Worm (Caenorhabditis elegans) whole organism, L4 larva: ENCODE data around the gene sru-35.

ENCODE experiments used
- D1046.2 ChIP-seq: fragments of 200-800 bp; sonication (Bioruptor generic); IDR thresholded peaks from 2 replicates; pipeline ENCODE4 v1.3.6; 2022; ENCODE audit warnings: missing genetic modification characterization, missing compliant biosample characterization
- T20F7.1 ChIP-seq: fragments of 200-800 bp; sonication (Bioruptor generic); optimal IDR thresholded peaks from 2 replicates; lab custom pipeline; 2018; ENCODE audit warnings: mild to moderate bottlenecking, missing genetic modification characterization, missing compliant biosample characterization
- Y5F2A.4 ChIP-seq: fragments of 200-800 bp; sonication (Bioruptor generic); optimal IDR thresholded peaks from 2 replicates; lab custom pipeline; 2018; ENCODE audit warnings: mild to moderate bottlenecking, missing genetic modification characterization, missing compliant biosample characterization
- aha-1 ChIP-seq: fragments of 150-350 bp; peaks from one replicate; lab custom pipeline; 2014; ENCODE audit warnings: missing biosample characterization, missing genetic modification characterization
- ama-1 ChIP-seq: fragments of 150-350 bp; optimal IDR thresholded peaks from 2 replicates; lab custom pipeline; 2014; ENCODE audit warnings: inconsistent platforms, mixed read lengths
- arid-1 ChIP-seq: fragments of 200-800 bp; sonication (Bioruptor generic); conservative IDR thresholded peaks from 2 replicates; pipeline ENCODE4 v1.3.6; 2022; ENCODE audit warnings: missing genetic modification reagents, missing genetic modification characterization, missing compliant biosample characterization
- ceh-82 ChIP-seq: sonication (generic microtip); optimal IDR thresholded peaks from 2 replicates; lab custom pipeline; 2017; ENCODE audit warnings: missing biosample characterization, missing genetic modification characterization
- cey-2 ChIP-seq: sonication (generic microtip); optimal IDR thresholded peaks from 3 replicates; lab custom pipeline; 2017; ENCODE audit warnings: missing genetic modification characterization, mild to moderate bottlenecking, missing compliant biosample characterization, antibody characterized with exemption, borderline replicate concordance; ENCODE audit not compliant: insufficient read depth
- daf-12 ChIP-seq: fragments of 150-350 bp; optimal IDR thresholded peaks from 2 replicates; lab custom pipeline; 2014; ENCODE audit warnings: missing biosample characterization, missing genetic modification reagents, missing genetic modification characterization
- daf-16 ChIP-seq, 3 experiments: sonication (generic microtip); optimal IDR thresholded peaks; 2 replicates each; lab custom pipeline; 2016 to 2017; ENCODE audit warnings: missing genetic modification characterization in 3 of 3, missing genetic modification reagents in 3 of 3, mild to moderate bottlenecking in 2 of 3, missing compliant biosample characterization in 2 of 3, missing biosample characterization in 1 of 3, moderate library complexity in 1 of 3
- daf-19 ChIP-seq: fragments of 200-800 bp; sonication (Bioruptor generic); conservative IDR thresholded peaks from 2 replicates; pipeline ENCODE4 v1.3.6; 2022; ENCODE audit warnings: missing genetic modification characterization, missing compliant biosample characterization
- dmd-6 ChIP-seq: fragments of 200-800 bp; sonication (Bioruptor generic); IDR thresholded peaks from 2 replicates; pipeline ENCODE4 v1.3.6; 2022; ENCODE audit warnings: missing genetic modification reagents, missing genetic modification characterization, missing compliant biosample characterization
- dmd-8 ChIP-seq: fragments of 200-800 bp; sonication (Bioruptor generic); IDR thresholded peaks from 2 replicates; pipeline ENCODE4 v1.3.6; 2022; ENCODE audit warnings: missing genetic modification characterization, missing compliant biosample characterization
- dmd-9 ChIP-seq: fragments of 200-800 bp; sonication (Bioruptor generic); IDR thresholded peaks from 2 replicates; pipeline ENCODE4 v1.3.6; 2022; ENCODE audit warnings: missing genetic modification reagents, missing genetic modification characterization, missing compliant biosample characterization
- duxl-1 ChIP-seq: sonication (generic microtip); optimal IDR thresholded peaks from 2 replicates; lab custom pipeline; 2016; ENCODE audit warnings: mild to moderate bottlenecking, missing genetic modification characterization, moderate library complexity, missing compliant biosample characterization; ENCODE audit not compliant: poor library complexity
- dve-1 ChIP-seq: sonication (generic microtip); optimal IDR thresholded peaks from 2 replicates; lab custom pipeline; 2017; ENCODE audit warnings: antibody characterized with exemption, mild to moderate bottlenecking, missing genetic modification characterization, missing compliant biosample characterization; ENCODE audit not compliant: insufficient read depth
- egl-27 ChIP-seq: sonication (generic microtip); optimal IDR thresholded peaks from 3 replicates; lab custom pipeline; 2017; ENCODE audit warnings: missing biosample characterization, missing genetic modification reagents, missing genetic modification characterization
- fos-1 ChIP-seq: fragments of 150-350 bp; optimal IDR thresholded peaks from 2 replicates; lab custom pipeline; 2014; ENCODE audit warnings: missing biosample characterization, missing genetic modification characterization
- hif-1 ChIP-seq, 2 experiments: sonication (generic microtip); optimal IDR thresholded peaks; 2 replicates each; lab custom pipeline; 2016 to 2017; ENCODE audit warnings: missing compliant biosample characterization in 2 of 2, missing genetic modification characterization in 2 of 2, missing genetic modification reagents in 2 of 2, missing genotype in 2 of 2, mild to moderate bottlenecking in 1 of 2
- hmg-1.1 ChIP-seq: fragments of 200-800 bp; sonication (Bioruptor generic); IDR thresholded peaks from 2 replicates; pipeline ENCODE4 v1.3.6; 2022; ENCODE audit warnings: missing genetic modification reagents, missing genetic modification characterization, missing compliant biosample characterization
- jun-1 ChIP-seq: fragments of 150-350 bp; optimal IDR thresholded peaks from 2 replicates; lab custom pipeline; 2014; ENCODE audit warnings: missing biosample characterization, missing genetic modification reagents, missing genetic modification characterization
- lin-38 ChIP-seq: fragments of 200-800 bp; sonication (Bioruptor generic); IDR thresholded peaks from 2 replicates; pipeline ENCODE4 v1.3.6; 2022; ENCODE audit warnings: missing genetic modification reagents, missing genetic modification characterization, missing compliant biosample characterization
- lsy-2 ChIP-seq, 2 experiments: fragments of 150-350 bp in 1 of 2; sonication (generic microtip) in 1 of 2; optimal IDR thresholded peaks; 2 replicates each; lab custom pipeline; 2014 to 2017; ENCODE audit warnings: missing biosample characterization in 2 of 2, missing genetic modification characterization in 2 of 2
- madf-5 ChIP-seq, 2 experiments: fragments of 200-800 bp; sonication (Bioruptor generic); IDR thresholded peaks; 2 replicates each; pipeline ENCODE4 v1.3.6; 2022; ENCODE audit warnings: missing compliant biosample characterization in 2 of 2, missing genetic modification characterization in 2 of 2
- mes-2 ChIP-seq: sonication (generic microtip); optimal IDR thresholded peaks from 2 replicates; lab custom pipeline; 2016; ENCODE audit warnings: missing genotype, mild to moderate bottlenecking, missing genetic modification characterization, missing compliant biosample characterization; ENCODE audit not compliant: poor library complexity, severe bottlenecking
- mxl-2 ChIP-seq: fragments of 200-800 bp; sonication (Bioruptor generic); conservative IDR thresholded peaks from 2 replicates; pipeline ENCODE4 v1.3.6; 2022; ENCODE audit warnings: missing genetic modification reagents, missing genetic modification characterization, missing compliant biosample characterization
- nhr-102 ChIP-seq: sonication (generic microtip); optimal IDR thresholded peaks from 2 replicates; lab custom pipeline; 2016; ENCODE audit warnings: mild to moderate bottlenecking, missing genetic modification characterization, moderate library complexity, missing compliant biosample characterization
- nhr-11 ChIP-seq: fragments of 150-350 bp; optimal IDR thresholded peaks from 2 replicates; lab custom pipeline; 2014; ENCODE audit warnings: missing biosample characterization, missing genetic modification characterization
- nhr-111 ChIP-seq: fragments of 200-800 bp; sonication (Bioruptor generic); optimal IDR thresholded peaks from 2 replicates; lab custom pipeline; 2018; ENCODE audit warnings: mild to moderate bottlenecking, missing genetic modification characterization, missing compliant biosample characterization
- nhr-237 ChIP-seq: sonication (generic microtip); optimal IDR thresholded peaks from 2 replicates; lab custom pipeline; 2017; ENCODE audit warnings: missing biosample characterization, missing genetic modification characterization
- nhr-25 ChIP-seq: sonication (generic microtip); optimal IDR thresholded peaks from 2 replicates; lab custom pipeline; 2017; ENCODE audit warnings: missing genetic modification characterization, mild to moderate bottlenecking, missing compliant biosample characterization, antibody characterized with exemption, moderate library complexity, borderline replicate concordance; ENCODE audit not compliant: insufficient read depth
- nhr-28 ChIP-seq: fragments of 150-350 bp; optimal IDR thresholded peaks from 2 replicates; lab custom pipeline; 2014; ENCODE audit warnings: missing biosample characterization, missing genetic modification characterization
- nhr-41 ChIP-seq: fragments of 200-800 bp; sonication (Bioruptor generic); IDR thresholded peaks from 2 replicates; pipeline ENCODE4 v1.3.6; 2022; ENCODE audit warnings: missing genetic modification reagents, missing genetic modification characterization, missing compliant biosample characterization
- nhr-48 ChIP-seq: sonication (generic microtip); optimal IDR thresholded peaks from 2 replicates; lab custom pipeline; 2016; ENCODE audit warnings: mild to moderate bottlenecking, missing genetic modification characterization, missing compliant biosample characterization
- pha-4 ChIP-seq, 2 experiments: fragments of 150-350 bp in 1 of 2; fragments of 200-800 bp in 1 of 2; sonication (Bioruptor generic) in 1 of 2; IDR thresholded peaks in 1 of 2; optimal IDR thresholded peaks in 1 of 2; 2 replicates each; pipeline versions ENCODE4 v1.3.6 to Lab custom; 2014 to 2022; ENCODE audit warnings: missing genetic modification characterization in 2 of 2, missing genetic modification reagents in 2 of 2, missing biosample characterization in 1 of 2, missing compliant biosample characterization in 1 of 2
- php-3 ChIP-seq: fragments of 200-800 bp; sonication (Bioruptor generic); IDR thresholded peaks from 2 replicates; pipeline ENCODE4 v1.3.6; 2022; ENCODE audit warnings: missing genetic modification reagents, missing genetic modification characterization, missing compliant biosample characterization
- pqm-1 ChIP-seq: sonication (generic microtip); optimal IDR thresholded peaks from 2 replicates; lab custom pipeline; 2017; ENCODE audit warnings: missing biosample characterization, missing genetic modification characterization
- sdz-12 ChIP-seq: fragments of 200-800 bp; sonication (Bioruptor generic); optimal IDR thresholded peaks from 2 replicates; lab custom pipeline; 2018; ENCODE audit warnings: mild to moderate bottlenecking, missing genetic modification characterization, missing compliant biosample characterization
- snpc-4 ChIP-seq: fragments of 150-350 bp; optimal IDR thresholded peaks from 2 replicates; lab custom pipeline; 2014; ENCODE audit warnings: missing biosample characterization, missing genetic modification characterization
- spr-3 ChIP-seq: fragments of 200-800 bp; sonication (Bioruptor generic); optimal IDR thresholded peaks from 2 replicates; lab custom pipeline; 2018; ENCODE audit warnings: mild to moderate bottlenecking, missing genetic modification characterization, missing compliant biosample characterization
- tag-97 ChIP-seq: fragments of 200-800 bp; sonication (Bioruptor generic); IDR thresholded peaks from 2 replicates; pipeline ENCODE4 v1.3.6; 2022; ENCODE audit warnings: missing genetic modification characterization, missing compliant biosample characterization
- unc-130 ChIP-seq: sonication (generic microtip); optimal IDR thresholded peaks from 2 replicates; lab custom pipeline; 2016; ENCODE audit warnings: missing genetic modification reagents, missing genetic modification characterization, missing compliant biosample characterization
- unc-39 ChIP-seq: sonication (generic microtip); optimal IDR thresholded peaks from 2 replicates; lab custom pipeline; 2017; ENCODE audit warnings: missing biosample characterization, missing genetic modification characterization
- zfp-2 ChIP-seq: sonication (generic microtip); optimal IDR thresholded peaks from 2 replicates; lab custom pipeline; 2016; ENCODE audit warnings: mild to moderate bottlenecking, missing genetic modification characterization, missing compliant biosample characterization
- zfp-3 ChIP-seq: fragments of 200-800 bp; sonication (Bioruptor generic); conservative IDR thresholded peaks from 2 replicates; pipeline ENCODE4 v1.3.6; 2022; ENCODE audit warnings: missing genetic modification reagents, missing genetic modification characterization, missing compliant biosample characterization
- zip-11 ChIP-seq: fragments of 200-800 bp; sonication (Bioruptor generic); IDR thresholded peaks from 2 replicates; pipeline ENCODE4 v1.3.6; 2022; ENCODE audit warnings: missing genetic modification characterization, missing compliant biosample characterization
- ztf-11 ChIP-seq: fragments of 150-350 bp; optimal IDR thresholded peaks from 2 replicates; lab custom pipeline; 2014; ENCODE audit warnings: missing biosample characterization, missing genetic modification characterization
- ztf-7 ChIP-seq: fragments of 150-350 bp; optimal IDR thresholded peaks from 2 replicates; lab custom pipeline; 2014; ENCODE audit warnings: missing biosample characterization, missing genetic modification characterization

The sru-35 gene

ce11 chrIV:8826606-8827000 is 36.6 kb upstream of the sru-35 start (continued):
- peak; percentile 54 for TF ChIP-seq mes-2 (tag; lab: Kevin White, UChicago)
- TF ChIP-seq nhr-111 (GFP tag; lab: Kevin White, UChicago): no peak
- TF ChIP-seq pha-4 (GFP tag; IDR thresholded peaks at IDR 0.05; lab: Robert Waterston, UW): no peak
- no peak for TF ChIP-seq pha-4 (tag; optimal IDR thresholded peaks at IDR 0.05; lab: Kevin White, UChicago)
- TF ChIP-seq nhr-102: no peak
- TF ChIP-seq ztf-11 (tag; lab: Kevin White, UChicago): no peak
- peak; percentile 90 for TF ChIP-seq aha-1 (tag; lab: Kevin White, UChicago)
- no peak for TF ChIP-seq nhr-41 (GFP tag; lab: Robert Waterston, UW)
- no peak for TF ChIP-seq nhr-28 (tag; lab: Kevin White, UChicago)
- TF ChIP-seq dmd-8 (GFP tag; lab: Robert Waterston, UW): no peak
- no peak for TF ChIP-seq daf-12 (tag; lab: Kevin White, UChicago)
- TF ChIP-seq mxl-2 (GFP tag; lab: Robert Waterston, UW): no peak
- TF ChIP-seq cey-2: no peak
- peak in 1 of 2 experiments; percentile 50 for TF ChIP-seq lsy-2 (tag; optimal IDR thresholded peaks at IDR 0.05; lab: Kevin White, UChicago)
- no peak for TF ChIP-seq daf-19 (GFP tag; lab: Robert Waterston, UW)
- no peak for TF ChIP-seq snpc-4 (tag; lab: Kevin White, UChicago)
- no peak for TF ChIP-seq sdz-12
- TF ChIP-seq dve-1 (tag; lab: Kevin White, UChicago): peak; percentile 10
- no peak for TF ChIP-seq duxl-1 (tag; lab: Kevin White, UChicago)
- no peak for TF ChIP-seq arid-1 (GFP tag; lab: Robert Waterston, UW)
- TF ChIP-seq daf-16 (GFP tag; optimal IDR thresholded peaks at IDR 0.05; lab: Kevin White, UChicago): no peak
- TF ChIP-seq daf-16 (tag; optimal IDR thresholded peaks at IDR 0.05; lab: Kevin White, UChicago): no peak
- TF ChIP-seq ztf-7 (tag; lab: Kevin White, UChicago): no peak
- no peak for TF ChIP-seq hmg-1.1
- no peak for TF ChIP-seq D1046.2 (GFP tag; lab: Robert Waterston, UW)
- no peak for TF ChIP-seq nhr-11 (tag; lab: Kevin White, UChicago)
- TF ChIP-seq zip-11 (GFP tag; lab: Robert Waterston, UW): no peak
- TF ChIP-seq madf-5 (GFP tag; IDR thresholded peaks at IDR 0.05; lab: Robert Waterston, UW): no peak
- no peak for TF ChIP-seq unc-39 (tag; lab: Kevin White, UChicago)
- TF ChIP-seq dmd-6: no peak
- TF ChIP-seq lin-38 (GFP tag; lab: Robert Waterston, UW): peak; percentile 44; the same call in 1 of the 2 replicates
- TF ChIP-seq unc-130 (GFP tag; lab: Kevin White, UChicago): no peak
- no peak for TF ChIP-seq nhr-48 (tag; lab: Kevin White, UChicago)
- TF ChIP-seq ama-1 (lab: Kevin White, UChicago): no peak
- no peak for TF ChIP-seq zfp-2 (tag; lab: Kevin White, UChicago)
- no peak for TF ChIP-seq tag-97 (GFP tag; lab: Robert Waterston, UW)
- TF ChIP-seq dmd-9 (GFP tag; lab: Robert Waterston, UW): no peak
- TF ChIP-seq php-3 (GFP tag; lab: Robert Waterston, UW): no peak

- TF ChIP-seq nhr-28 (tag; lab: Kevin White, UChicago) (no peak), egl-27 (no peak), madf-5 (GFP tag; IDR thresholded peaks at IDR 0.05; lab: Robert Waterston, UW) (no peak), pqm-1 (tag; lab: Kevin White, UChicago) (no peak), ceh-82 (tag; lab: Kevin White, UChicago) (no peak), T20F7.1 (GFP tag; lab: Kevin White, UChicago) (no peak), Y5F2A.4 (GFP tag; lab: Kevin White, UChicago) (no peak), spr-3 (no peak), zfp-3 (GFP tag; lab: Robert Waterston, UW) (no peak), mxl-2 (GFP tag; lab: Robert Waterston, UW) (no peak), hif-1 (tag; optimal IDR thresholded peaks at IDR 0.05; lab: Kevin White, UChicago) (no peak), ama-1 (lab: Kevin White, UChicago) (peak; percentile 52), nhr-11 (tag; lab: Kevin White, UChicago) (no peak), nhr-25 (tag; lab: Kevin White, UChicago) (peak; percentile 27), fos-1 (tag; lab: Kevin White, UChicago) (no peak), snpc-4 (tag; lab: Kevin White, UChicago) (no peak), jun-1 (tag; lab: Kevin White, UChicago) (peak; percentile 14), nhr-237 (tag; lab: Kevin White, UChicago) (peak; percentile 4), duxl-1 (tag; lab: Kevin White, UChicago) (no peak)
Observed at ce11 chrIV:8825997-8826605, 36.1 kb upstream of the sru-35 start.
